Worm (Caenorhabditis elegans): ENCODE results near the gene fbxb-43.

DNA sequence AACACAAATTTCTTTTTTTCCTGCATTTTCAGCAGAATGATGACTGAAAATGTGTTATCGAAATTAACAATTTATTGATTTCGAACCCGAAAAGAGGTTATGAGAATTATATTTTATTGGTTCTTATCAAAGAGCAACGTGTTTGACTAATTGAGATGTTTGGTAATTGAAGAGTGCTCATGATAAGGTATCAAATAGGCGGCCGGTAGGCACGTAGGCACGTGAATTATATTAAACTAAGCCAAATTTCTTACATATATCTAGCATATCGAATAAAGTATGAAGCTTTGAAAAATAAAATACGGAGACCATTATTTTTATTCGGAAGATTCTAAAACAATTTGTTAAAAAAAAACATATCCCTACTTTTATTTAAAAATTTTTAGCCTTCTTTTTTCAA is 18.7 kb upstream of the fbxb-43 start, which contains the start of gene math-45:
- no peak for TF ChIP-seq fos-1 (tag; optimal IDR thresholded peaks at IDR 0.05)
- TF ChIP-seq zag-1 (tag; optimal IDR thresholded peaks at IDR 0.05) = no peak
- no peak for TF ChIP-seq nhr-6 (tag; optimal IDR thresholded peaks at IDR 0.05)
- no peak for TF ChIP-seq pqm-1 (tag; optimal IDR thresholded peaks at IDR 0.05)
- no peak for TF ChIP-seq dve-1 (tag; optimal IDR thresholded peaks at IDR 0.05; ENCODE audit: insufficient read depth)
- no peak for TF ChIP-seq dmd-9 (GFP tag; IDR thresholded peaks at IDR 0.05)

Data from whole organism, L4 larva.